Worm (Caenorhabditis elegans) whole organism, L2 larva: ENCODE measurements around the gene tbb-2.

ENCODE experiments used
- C34F6.9 ChIP-seq: fragments of 150-350 bp; optimal IDR thresholded peaks from 2 replicates; lab custom pipeline; 2014; ENCODE audit warnings: missing biosample characterization, missing genetic modification characterization
- F13H6.1 ChIP-seq: sonication (generic microtip); optimal IDR thresholded peaks from 2 replicates; lab custom pipeline; 2016; ENCODE audit warnings: missing genetic modification characterization, missing compliant biosample characterization
- R02D3.7 ChIP-seq: fragments of 150-350 bp; optimal IDR thresholded peaks from 2 replicates; lab custom pipeline; 2014; ENCODE audit warnings: missing biosample characterization, missing genetic modification characterization
- Y55F3AM.14 ChIP-seq: fragments of 200-800 bp; sonication (Bioruptor generic); optimal IDR thresholded peaks from 2 replicates; lab custom pipeline; 2018; ENCODE audit warnings: mild to moderate bottlenecking, missing genetic modification characterization, missing compliant biosample characterization
- ZK546.5 ChIP-seq: sonication (generic microtip); optimal IDR thresholded peaks from 2 replicates; lab custom pipeline; 2017; ENCODE audit warnings: missing biosample characterization, missing genetic modification characterization
- alr-1 ChIP-seq: fragments of 150-350 bp; optimal IDR thresholded peaks from 2 replicates; lab custom pipeline; 2014; ENCODE audit warnings: missing biosample characterization, missing genetic modification characterization
- aly-2 ChIP-seq: fragments of 150-350 bp; optimal IDR thresholded peaks from 2 replicates; lab custom pipeline; 2014; ENCODE audit warnings: missing biosample characterization, missing genetic modification characterization
- ama-1 ChIP-seq: fragments of 150-350 bp; optimal IDR thresholded peaks from 2 replicates; lab custom pipeline; 2018; ENCODE audit warnings: inconsistent platforms
- blmp-1 ChIP-seq: sonication (generic microtip); optimal IDR thresholded peaks from 2 replicates; lab custom pipeline; 2017; ENCODE audit warnings: missing genetic modification characterization, mild to moderate bottlenecking, missing compliant biosample characterization, antibody characterized with exemption, moderate library complexity; ENCODE audit not compliant: insufficient read depth
- ceh-16 ChIP-seq: fragments of 150-350 bp; optimal IDR thresholded peaks from 2 replicates; lab custom pipeline; 2014; ENCODE audit warnings: missing biosample characterization, missing genetic modification characterization
- ceh-82 ChIP-seq: fragments of 150-350 bp; optimal IDR thresholded peaks from 2 replicates; lab custom pipeline; 2014; ENCODE audit warnings: missing biosample characterization, missing genetic modification characterization
- crh-2 ChIP-seq: sonication (generic microtip); optimal IDR thresholded peaks from 2 replicates; lab custom pipeline; 2017; ENCODE audit warnings: missing biosample characterization, missing genetic modification characterization
- dmd-4 ChIP-seq: sonication (generic microtip); optimal IDR thresholded peaks from 2 replicates; lab custom pipeline; 2017; ENCODE audit warnings: missing biosample characterization, missing genetic modification characterization
- egl-27 ChIP-seq: sonication (generic microtip); optimal IDR thresholded peaks from 3 replicates; lab custom pipeline; 2017; ENCODE audit warnings: missing biosample characterization, missing genetic modification reagents, missing genetic modification characterization
- elt-1 ChIP-seq: fragments of 150-350 bp; optimal IDR thresholded peaks from 2 replicates; lab custom pipeline; 2014; ENCODE audit warnings: missing biosample characterization, missing genetic modification characterization
- elt-3 ChIP-seq: sonication (generic microtip); optimal IDR thresholded peaks from 2 replicates; lab custom pipeline; 2017; ENCODE audit warnings: missing biosample characterization, missing genetic modification characterization
- fos-1 ChIP-seq: fragments of 150-350 bp; optimal IDR thresholded peaks from 2 replicates; lab custom pipeline; 2014; ENCODE audit warnings: missing biosample characterization, missing genetic modification characterization
- gmeb-1 ChIP-seq: fragments of 150-350 bp; optimal IDR thresholded peaks from 2 replicates; lab custom pipeline; 2014; ENCODE audit warnings: missing biosample characterization, missing genetic modification characterization
- lin-11 ChIP-seq: fragments of 150-350 bp; sonication (generic microtip); optimal IDR thresholded peaks from 2 replicates; lab custom pipeline; 2014; ENCODE audit warnings: missing biosample characterization, missing genetic modification characterization, inconsistent platforms, mixed read lengths
- lin-13 ChIP-seq: fragments of 150-350 bp; optimal IDR thresholded peaks from 2 replicates; lab custom pipeline; 2014; ENCODE audit warnings: missing biosample characterization, missing genetic modification reagents, missing genetic modification characterization
- lin-39 ChIP-seq: fragments of 150-350 bp; optimal IDR thresholded peaks from 2 replicates; lab custom pipeline; 2014; ENCODE audit warnings: missing biosample characterization, missing genetic modification reagents, missing genetic modification characterization
- lsy-2 ChIP-seq, 2 experiments: fragments of 150-350 bp in 1 of 2; sonication (generic microtip) in 1 of 2; optimal IDR thresholded peaks; 2 replicates each; lab custom pipeline; 2014 to 2017; ENCODE audit warnings: missing biosample characterization in 2 of 2, missing genetic modification characterization in 2 of 2
- mab-5 ChIP-seq: fragments of 150-350 bp; optimal IDR thresholded peaks from 2 replicates; lab custom pipeline; 2014; ENCODE audit warnings: missing biosample characterization, missing genetic modification characterization
- mbf-1 ChIP-seq: sonication (generic microtip); optimal IDR thresholded peaks from 2 replicates; lab custom pipeline; 2017; ENCODE audit warnings: missing biosample characterization, missing genetic modification characterization
- mdl-1 ChIP-seq, 2 experiments: fragments of 150-350 bp in 1 of 2; sonication (generic microtip) in 1 of 2; optimal IDR thresholded peaks; 2 replicates each; lab custom pipeline; 2017; ENCODE audit warnings: missing biosample characterization in 2 of 2, missing genetic modification characterization in 2 of 2
- nhr-11 ChIP-seq: fragments of 150-350 bp; optimal IDR thresholded peaks from 2 replicates; lab custom pipeline; 2014; ENCODE audit warnings: missing biosample characterization, missing genetic modification characterization
- nhr-12 ChIP-seq: fragments of 150-350 bp; optimal IDR thresholded peaks from 2 replicates; lab custom pipeline; 2014; ENCODE audit warnings: missing biosample characterization, missing genetic modification characterization
- nhr-129 ChIP-seq: fragments of 150-350 bp; optimal IDR thresholded peaks from 2 replicates; lab custom pipeline; 2014; ENCODE audit warnings: missing biosample characterization, missing genetic modification characterization
- nhr-21 ChIP-seq: fragments of 150-350 bp; optimal IDR thresholded peaks from 2 replicates; lab custom pipeline; 2014; ENCODE audit warnings: missing biosample characterization, missing genetic modification characterization
- nhr-23 ChIP-seq: fragments of 150-350 bp; optimal IDR thresholded peaks from 2 replicates; lab custom pipeline; 2014; ENCODE audit warnings: missing biosample characterization, missing genetic modification reagents, missing genetic modification characterization
- nhr-237 ChIP-seq: fragments of 150-350 bp; optimal IDR thresholded peaks from 2 replicates; lab custom pipeline; 2014; ENCODE audit warnings: missing biosample characterization, missing genetic modification characterization
- nhr-25 ChIP-seq: fragments of 150-350 bp; sonication (generic microtip); optimal IDR thresholded peaks from 3 replicates; lab custom pipeline; 2014; ENCODE audit warnings: missing biosample characterization, missing genetic modification characterization
- nhr-6 ChIP-seq: fragments of 150-350 bp; optimal IDR thresholded peaks from 2 replicates; lab custom pipeline; 2014; ENCODE audit warnings: missing biosample characterization, missing genetic modification characterization
- nhr-77 ChIP-seq: fragments of 150-350 bp; optimal IDR thresholded peaks from 2 replicates; lab custom pipeline; 2014; ENCODE audit warnings: missing biosample characterization, missing genetic modification characterization
- peb-1 ChIP-seq: fragments of 150-350 bp; optimal IDR thresholded peaks from 2 replicates; lab custom pipeline; 2014; ENCODE audit warnings: missing biosample characterization, missing genetic modification characterization
- sem-4 ChIP-seq: fragments of 150-350 bp; optimal IDR thresholded peaks from 2 replicates; lab custom pipeline; 2014; ENCODE audit warnings: missing biosample characterization, missing genetic modification reagents, missing genetic modification characterization
- skn-1 ChIP-seq: sonication (generic microtip); optimal IDR thresholded peaks from 2 replicates; lab custom pipeline; 2017; ENCODE audit warnings: missing biosample characterization, missing genetic modification characterization
- sma-3 ChIP-seq: sonication (generic microtip); optimal IDR thresholded peaks from 2 replicates; lab custom pipeline; 2016; ENCODE audit warnings: missing genetic modification reagents, missing genetic modification characterization, missing compliant biosample characterization
- sma-9 ChIP-seq, 2 experiments: fragments of 150-350 bp in 1 of 2; sonication (generic microtip) in 1 of 2; optimal IDR thresholded peaks; 2 replicates each; lab custom pipeline; 2014 to 2016; ENCODE audit warnings: missing genetic modification characterization in 2 of 2, mild to moderate bottlenecking in 1 of 2, missing biosample characterization in 1 of 2, missing compliant biosample characterization in 1 of 2, missing genetic modification reagents in 1 of 2, moderate library complexity in 1 of 2
- snpc-4 ChIP-seq: fragments of 150-350 bp; optimal IDR thresholded peaks from 2 replicates; lab custom pipeline; 2014; ENCODE audit warnings: missing biosample characterization, missing genetic modification characterization
- unc-39 ChIP-seq: fragments of 150-350 bp; optimal IDR thresholded peaks from 2 replicates; lab custom pipeline; 2014; ENCODE audit warnings: missing biosample characterization, missing genetic modification characterization
- unc-55 ChIP-seq: fragments of 150-350 bp; sonication (generic microtip); optimal IDR thresholded peaks from 3 replicates; lab custom pipeline; 2014; ENCODE audit warnings: missing biosample characterization, missing genetic modification reagents, missing genetic modification characterization
- zag-1 ChIP-seq: fragments of 150-350 bp; optimal IDR thresholded peaks from 2 replicates; lab custom pipeline; 2014; ENCODE audit warnings: missing biosample characterization, missing genetic modification characterization
- ztf-1 ChIP-seq: fragments of 200-800 bp; sonication (Bioruptor generic); conservative IDR thresholded peaks from 2 replicates; pipeline ENCODE4 v1.3.6; 2022; ENCODE audit warnings: missing genetic modification characterization, missing compliant biosample characterization
- ztf-11 ChIP-seq: sonication (generic microtip); optimal IDR thresholded peaks from 2 replicates; lab custom pipeline; 2017; ENCODE audit warnings: missing biosample characterization, missing genetic modification characterization
- ztf-4 ChIP-seq: fragments of 150-350 bp; optimal IDR thresholded peaks from 2 replicates; lab custom pipeline; 2014; ENCODE audit warnings: missing biosample characterization, missing genetic modification characterization

tbb-2 gene

ce11 chrIII:4018095-4018498 lies 670 bp upstream of the tbb-2 start:
- TF ChIP-seq nhr-77 (tag; lab: Kevin White, UChicago), result no peak
- no peak for TF ChIP-seq blmp-1
- peak; percentile 72 for TF ChIP-seq sma-9 (GFP tag; optimal IDR thresholded peaks at IDR 0.05; lab: Kevin White, UChicago)
- no peak for TF ChIP-seq sma-9 (tag; optimal IDR thresholded peaks at IDR 0.05; lab: Kevin White, UChicago)
- TF ChIP-seq ceh-82 (tag; lab: Kevin White, UChicago), result peak; percentile 6
- no peak for TF ChIP-seq skn-1
- no peak for TF ChIP-seq R02D3.7
- peak; percentile 74 for TF ChIP-seq zag-1 (tag; lab: Kevin White, UChicago)
- TF ChIP-seq fos-1, result peak; percentile 38
- no peak for TF ChIP-seq egl-27 (tag; lab: Kevin White, UChicago)
- TF ChIP-seq F13H6.1 (tag; lab: Kevin White, UChicago), result peak; percentile 60
- no peak for TF ChIP-seq ztf-1 (GFP tag; lab: Robert Waterston, UW)
- TF ChIP-seq ceh-16, result no peak
- no peak for TF ChIP-seq nhr-21 (tag; lab: Kevin White, UChicago)
- no peak for TF ChIP-seq nhr-11 (tag; lab: Kevin White, UChicago)
- no peak for TF ChIP-seq unc-39
- TF ChIP-seq crh-2 (tag; lab: Kevin White, UChicago), result peak; percentile 4
- no peak for TF ChIP-seq nhr-25
- TF ChIP-seq lin-11, result peak; percentile 51
- peak; percentile 63 for TF ChIP-seq nhr-6 (tag; lab: Kevin White, UChicago)
- TF ChIP-seq sem-4, result peak; percentile 71
- no peak for TF ChIP-seq nhr-12 (tag; lab: Kevin White, UChicago)
- TF ChIP-seq dmd-4 (tag; lab: Kevin White, UChicago), result no peak
- TF ChIP-seq Y55F3AM.14 (GFP tag; lab: Kevin White, UChicago), result no peak
- TF ChIP-seq alr-1 (tag; lab: Kevin White, UChicago), result no peak
- peak; percentile 14 for TF ChIP-seq ztf-11 (tag; lab: Kevin White, UChicago)
- TF ChIP-seq mbf-1 (tag; lab: Kevin White, UChicago), result no peak
- peak; percentile 85 for TF ChIP-seq nhr-129 (tag; lab: Kevin White, UChicago)
- no peak for TF ChIP-seq ZK546.5 (tag; lab: Kevin White, UChicago)
- no peak for TF ChIP-seq elt-1 (tag; lab: Kevin White, UChicago)
- no peak for TF ChIP-seq nhr-23 (tag; lab: Kevin White, UChicago)
- TF ChIP-seq C34F6.9 (tag; lab: Kevin White, UChicago), result peak; percentile 87
- peak; percentile 15 for TF ChIP-seq mab-5 (tag; lab: Kevin White, UChicago)
- TF ChIP-seq peb-1 (tag; lab: Kevin White, UChicago), result no peak
- TF ChIP-seq elt-3 (tag; lab: Kevin White, UChicago), result no peak
- TF ChIP-seq snpc-4, result peak; percentile 69
- no peak for TF ChIP-seq gmeb-1 (tag; lab: Kevin White, UChicago)
- TF ChIP-seq mdl-1 (tag; optimal IDR thresholded peaks at IDR 0.05; lab: Kevin White, UChicago), result peak in 1 of 2 experiments; percentile 15
- peak; percentile 62 to 75 for TF ChIP-seq lsy-2 (tag; optimal IDR thresholded peaks at IDR 0.05; lab: Kevin White, UChicago)
- peak; percentile 88 for TF ChIP-seq unc-55
- peak; percentile 56 for TF ChIP-seq lin-39 (tag; lab: Kevin White, UChicago)
- peak; percentile 46 for TF ChIP-seq nhr-237
- TF ChIP-seq ztf-4 (tag; lab: Kevin White, UChicago), result no peak
- TF ChIP-seq lin-13 (GFP tag; lab: Kevin White, UChicago), result peak; percentile 2
- no peak for TF ChIP-seq ama-1 (lab: Kevin White, UChicago)

ce11 chrIII:4015382-4015986 lies 1.9 kb downstream of the tbb-2 start:
- TF ChIP-seq nhr-12 (tag; lab: Kevin White, UChicago) (peak; percentile 67), nhr-25 (peak; percentile 70), egl-27 (tag; lab: Kevin White, UChicago) (peak; percentile 19), peb-1 (tag; lab: Kevin White, UChicago) (no peak), lin-39 (tag; lab: Kevin White, UChicago) (no peak), lsy-2 (tag; optimal IDR thresholded peaks at IDR 0.05; lab: Kevin White, UChicago) (peak in 1 of 2 experiments; percentile 43), unc-55 (peak; percentile 11), mbf-1 (tag; lab: Kevin White, UChicago) (no peak), nhr-237 (peak; percentile 33), sma-3 (GFP tag; lab: Kevin White, UChicago) (peak; percentile 26), aly-2 (tag; lab: Kevin White, UChicago) (peak; percentile 46), mab-5 (tag; lab: Kevin White, UChicago) (no peak), nhr-21 (tag; lab: Kevin White, UChicago) (peak; percentile 27)
